Worm (Caenorhabditis elegans) whole organism, L1 larva: ENCODE data around the gene tat-3.

Experiments used
- aly-2 ChIP-seq: fragments of 150-350 bp; optimal IDR thresholded peaks from 2 replicates; lab custom pipeline; 2014; ENCODE audit warnings: missing biosample characterization, missing genetic modification characterization
- egl-13 ChIP-seq: sonication (generic microtip); optimal IDR thresholded peaks from 2 replicates; lab custom pipeline; 2016; ENCODE audit warnings: missing genotype, missing genetic modification reagents, missing genetic modification characterization, missing compliant biosample characterization
- jun-1 ChIP-seq: fragments of 150-350 bp; optimal IDR thresholded peaks from 2 replicates; lab custom pipeline; 2014; ENCODE audit warnings: missing biosample characterization, missing genetic modification reagents, missing genetic modification characterization
- lin-39 ChIP-seq: fragments of 150-350 bp; optimal IDR thresholded peaks from 2 replicates; lab custom pipeline; 2014; ENCODE audit warnings: missing biosample characterization, missing genetic modification reagents, missing genetic modification characterization
- nhr-20 ChIP-seq: sonication (generic microtip); optimal IDR thresholded peaks from 2 replicates; lab custom pipeline; 2016; ENCODE audit warnings: mild to moderate bottlenecking, missing genetic modification characterization, missing compliant biosample characterization
- unc-130 ChIP-seq: fragments of 150-350 bp; optimal IDR thresholded peaks from 2 replicates; lab custom pipeline; 2017; ENCODE audit warnings: missing biosample characterization, missing genetic modification characterization, inconsistent platforms

DNA sequence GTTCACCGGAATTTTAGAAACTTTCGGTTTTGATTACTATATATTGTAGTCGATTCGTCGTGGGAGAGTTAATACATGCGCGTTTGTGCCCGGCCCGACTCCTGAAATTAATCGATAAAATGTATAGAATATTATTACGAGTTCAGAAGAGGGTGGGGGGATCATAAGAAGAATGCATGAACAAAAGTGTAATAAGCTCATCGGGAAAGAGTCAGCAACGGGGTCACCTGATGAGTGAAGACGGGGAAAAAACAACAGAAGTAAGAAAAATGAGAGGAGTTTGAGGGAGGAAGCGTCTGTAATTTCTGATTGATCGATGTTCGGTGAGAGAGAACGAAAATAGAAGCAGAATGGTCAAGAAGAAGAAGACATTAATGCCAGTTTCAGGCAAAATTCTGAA lies 14.4 kb downstream of the tat-3 start, which contains the start of gene W09D10.4:
- TF ChIP-seq aly-2 (tag; lab: Kevin White, UChicago) (no peak), lin-39 (tag; lab: Kevin White, UChicago) (no peak), unc-130 (no peak), nhr-20 (tag; lab: Kevin White, UChicago) (no peak), egl-13 (tag; lab: Kevin White, UChicago) (no peak), jun-1 (no peak)
